Fruit fly (Drosophila melanogaster): ENCODE results near the gene CG10097.

The CG10097 gene

dm6 chr3R:12365264-12365840 lies 30.4 kb downstream of the CG10097 start, which contains the start of gene GstD10:
Gene GstD10 (minus strand): TSS chr3R:12365735.
- TF ChIP-seq noc (tag; optimal IDR thresholded peaks at IDR 0.05), result peak; percentile 46

- no peak for TF ChIP-seq noc (tag; optimal IDR thresholded peaks at IDR 0.05)
These were observed 31.2 kb downstream of the CG10097 start, which contains the start of gene Tim17a1 for dm6 chr3R:12364580-12364979. Gene Tim17a1 (minus strand): TSS chr3R:12364680.

dm6 chr3R:12363544-12363943 lies 32.2 kb downstream of the CG10097 start:
- TF ChIP-seq noc (tag; optimal IDR thresholded peaks at IDR 0.05), result no peak

dm6 chr3R:12361962-12362497 lies 33.8 kb downstream of the CG10097 start:
- no peak for TF ChIP-seq noc (tag; optimal IDR thresholded peaks at IDR 0.05)

DNA sequence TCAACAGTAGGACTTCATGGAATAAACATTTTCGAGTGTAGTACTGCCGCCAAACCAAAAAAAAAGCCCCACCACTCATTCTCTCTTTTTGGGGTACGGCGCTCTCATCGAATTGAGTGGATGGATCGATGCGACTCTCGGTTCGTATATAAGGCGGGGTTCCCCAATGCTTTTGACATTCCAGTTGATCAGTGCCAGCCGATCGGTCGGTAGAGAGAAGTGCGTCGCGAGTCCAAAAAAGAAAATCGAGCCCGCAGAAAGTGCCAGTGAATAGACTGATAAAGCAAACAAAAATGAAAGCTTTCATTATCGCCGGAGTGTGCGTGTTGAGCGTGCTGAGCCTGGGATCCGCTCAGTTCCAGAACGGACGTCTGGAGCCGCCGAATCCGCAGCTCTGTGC lies 35.9 kb downstream of the CG10097 start, which contains the start of gene CG4115:
Gene CG4115, plus strand, starts transcription at position 172 of the 400 bp plus-strand sequence.
- TF ChIP-seq noc (tag; optimal IDR thresholded peaks at IDR 0.05), result no peak

dm6 chr3R:12356044-12356443 lies 39.7 kb downstream of the CG10097 start, which contains the start of gene MBD-R2:
Gene MBD-R2 (minus strand): TSS chr3R:12356265.
- no peak for TF ChIP-seq noc (tag; optimal IDR thresholded peaks at IDR 0.05)

DNA sequence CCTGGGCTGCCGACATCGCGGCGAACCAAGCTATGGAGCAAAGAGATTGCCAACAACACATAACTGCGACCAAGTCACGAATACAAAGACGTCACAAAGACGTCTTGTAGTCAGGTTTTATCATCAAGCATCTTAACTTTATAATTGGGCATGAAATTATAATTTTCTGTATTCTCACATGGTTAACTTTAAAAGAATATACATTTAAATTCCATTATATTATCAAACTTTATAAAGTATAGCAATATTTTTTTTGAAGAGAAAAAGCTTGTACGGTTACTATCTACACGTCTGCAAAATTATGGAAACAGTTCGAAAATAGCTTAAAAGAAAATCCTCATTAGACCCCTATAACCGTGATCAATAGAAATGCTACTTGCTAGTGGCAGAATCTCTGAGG lies 43.8 kb downstream of the CG10097 start, which contains the start of gene CG10041:
Gene CG10041, minus strand, starts transcription at position 101 of the 400 bp plus-strand sequence.
- TF ChIP-seq noc (tag; optimal IDR thresholded peaks at IDR 0.05), result no peak

DNA sequence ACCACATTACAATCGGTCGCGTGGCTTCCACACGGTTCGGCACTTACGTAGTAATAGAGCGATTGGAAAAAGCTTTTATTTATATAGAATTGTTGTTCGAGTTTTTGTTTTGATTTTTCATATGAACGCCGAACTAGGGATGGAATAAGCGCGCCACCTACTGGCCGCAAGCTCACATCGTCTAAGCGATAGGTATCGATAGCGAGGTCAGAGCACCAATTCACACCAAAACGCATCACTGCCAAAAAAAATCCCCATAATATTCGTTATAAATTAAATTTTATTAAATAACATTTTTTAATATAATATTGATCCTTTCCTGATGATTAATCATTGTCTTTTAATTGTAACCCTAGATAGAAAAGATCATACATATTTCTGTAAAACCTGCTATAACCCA lies 45.3 kb downstream of the CG10097 start, which contains the start of gene CG10038:
Gene CG10038, minus strand, starts transcription at position 148 of the 400 bp plus-strand sequence.
- TF ChIP-seq noc (tag; optimal IDR thresholded peaks at IDR 0.05), result no peak

- TF ChIP-seq noc (tag; optimal IDR thresholded peaks at IDR 0.05), result no peak
These were observed 48.1 kb downstream of the CG10097 start for dm6 chr3R:12347659-12348058.

DNA sequence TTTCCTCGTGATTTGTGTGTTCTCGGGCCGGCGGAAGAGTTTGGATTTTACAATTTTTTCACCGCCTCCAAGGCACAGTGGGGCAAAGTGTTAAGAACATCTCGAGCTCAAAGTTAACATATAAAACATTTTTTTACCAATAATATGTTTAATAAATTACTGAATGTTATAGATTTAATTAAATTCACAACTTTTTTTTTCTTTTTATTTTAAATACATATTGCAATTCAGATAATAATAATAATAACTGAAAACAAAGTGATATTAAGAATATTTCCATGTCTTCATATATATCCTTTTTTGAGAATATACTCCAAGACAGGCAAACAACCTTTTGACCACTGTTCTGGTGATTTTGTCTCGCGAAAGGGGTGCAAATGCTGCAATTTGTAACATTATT lies 49.8 kb downstream of the CG10097 start:
- no peak for TF ChIP-seq noc (tag; optimal IDR thresholded peaks at IDR 0.05)

dm6 chr3R:12344914-12345549 lies 50.7 kb downstream of the CG10097 start:
- TF ChIP-seq noc (tag; optimal IDR thresholded peaks at IDR 0.05), result no peak

DNA sequence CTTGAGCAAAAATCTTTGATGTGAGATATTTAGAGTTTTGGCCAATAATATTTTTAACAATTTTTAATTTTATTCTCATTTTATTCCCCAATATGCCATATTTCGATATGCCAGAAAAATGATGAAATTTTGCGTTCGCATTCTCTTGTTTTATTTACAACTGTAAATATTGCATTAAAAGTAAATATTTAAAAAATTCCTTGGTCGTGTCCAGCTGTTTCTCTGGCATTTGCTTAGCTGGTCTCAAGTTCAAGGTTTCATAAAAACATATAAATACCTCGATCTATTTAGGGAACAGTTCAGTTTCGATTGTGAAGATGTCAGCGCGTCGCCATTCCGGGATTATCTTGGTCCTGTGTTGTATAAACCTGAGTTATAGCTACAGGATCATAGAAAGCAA lies 54.4 kb downstream of the CG10097 start, which contains the start of gene Sgsf:
Gene Sgsf, plus strand, starts transcription at position 301 of the 400 bp plus-strand sequence.
- TF ChIP-seq noc (tag; optimal IDR thresholded peaks at IDR 0.05), result no peak

Measured in whole organism, larva.